ENCODE assay signal across 2 worm cellular contexts in the genomic region with DNA sequence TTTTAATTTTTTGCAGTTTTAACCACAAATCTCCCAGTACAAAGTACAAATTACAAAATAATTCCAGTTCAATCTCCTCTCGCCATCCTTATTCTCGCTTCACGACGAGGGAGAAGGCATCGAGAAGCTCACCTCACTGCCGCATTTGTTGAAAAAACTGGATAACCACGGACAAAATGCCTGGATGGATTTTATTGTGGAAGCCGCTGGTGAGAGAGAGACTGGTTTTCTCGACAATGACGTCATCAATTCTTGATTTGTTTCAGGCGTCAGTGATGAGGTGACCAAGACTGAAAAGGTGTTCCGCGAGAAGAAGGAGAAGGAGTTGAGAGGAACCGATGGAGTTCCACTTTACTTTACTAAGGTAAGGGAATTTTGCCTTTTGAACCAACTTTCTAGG.
TF ChIP-seq lines count a peak whose summit lies in the region.

No protein-coding gene starts in this region.

TF ChIP-seq in whole organism, L2 larva, 48 proteins besides CTCF, POLR2A, EP300 and RAD21:
- TF ChIP-seq blmp-1 (tag; optimal IDR thresholded peaks at IDR 0.05; lab: Kevin White, UChicago; ENCODE audit: insufficient read depth) (no peak), nhr-12 (tag; optimal IDR thresholded peaks at IDR 0.05; lab: Kevin White, UChicago) (no peak), dmd-4 (tag; optimal IDR thresholded peaks at IDR 0.05; lab: Kevin White, UChicago) (no peak), mdl-1 (tag; optimal IDR thresholded peaks at IDR 0.05; lab: Kevin White, UChicago) (no peak), unc-55 (GFP tag; optimal IDR thresholded peaks at IDR 0.05; lab: Kevin White, UChicago) (peak; percentile 7), nhr-25 (tag; optimal IDR thresholded peaks at IDR 0.05; lab: Kevin White, UChicago) (no peak)
TF ChIP-seq in whole organism, L2 larva: peak in this region for 1.

TF ChIP-seq in whole organism, L3 larva, 47 proteins besides CTCF, POLR2A, EP300 and RAD21:
- TF ChIP-seq elt-1 (tag; optimal IDR thresholded peaks at IDR 0.05; lab: Kevin White, UChicago) (no peak), nhr-43 (tag; optimal IDR thresholded peaks at IDR 0.05; lab: Kevin White, UChicago; ENCODE audit: poor library complexity, severe bottlenecking) (peak; percentile 74), daf-12 (tag; optimal IDR thresholded peaks at IDR 0.05; lab: Kevin White, UChicago) (no peak)
